Worm (Caenorhabditis elegans) whole organism, L1 larva: ENCODE measurements around the gene F13E9.15.
A peak's percentile ranks its signal among the peaks of the same experiment; 100 is the strongest.

Experiments used
- alr-1 ChIP-seq: fragments of 200-800 bp; sonication (Bioruptor generic); optimal IDR thresholded peaks from 2 replicates; lab custom pipeline; 2018; ENCODE audit warnings: borderline replicate concordance, mild to moderate bottlenecking, missing genetic modification characterization, missing compliant biosample characterization
- xbp-1 ChIP-seq: sonication (generic microtip); optimal IDR thresholded peaks from 2 replicates; lab custom pipeline; 2016; ENCODE audit warnings: missing genetic modification characterization, missing compliant biosample characterization

DNA sequence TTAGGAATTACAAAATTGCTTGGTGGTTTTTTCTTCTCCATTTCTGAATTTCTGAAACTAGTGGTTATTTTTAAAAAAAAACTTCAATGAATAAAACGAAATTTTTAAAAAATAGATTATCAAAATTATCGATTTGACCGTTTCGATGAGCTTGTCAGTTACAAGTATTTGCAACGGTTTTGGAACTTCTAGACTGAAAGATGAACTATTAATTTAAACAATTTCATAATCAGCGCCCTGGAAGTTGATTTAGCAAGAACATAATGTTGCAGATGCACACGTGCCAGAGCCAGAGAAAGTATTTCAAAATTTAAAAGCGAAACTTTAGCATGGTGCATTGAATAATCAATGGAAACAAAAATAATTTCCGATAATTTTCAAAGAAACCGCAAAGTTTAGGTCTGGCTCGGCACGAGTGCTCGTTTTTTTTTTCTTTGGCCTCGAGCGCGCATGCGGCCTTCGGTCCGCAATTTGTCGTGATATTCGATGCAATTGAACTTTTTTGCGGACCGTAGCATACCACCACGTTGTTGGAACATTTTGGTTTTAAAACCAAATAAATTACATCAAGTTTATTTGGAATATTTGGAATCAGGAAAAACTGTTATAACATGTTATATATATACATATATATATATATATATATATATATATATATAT is 46.8 kb downstream of the F13E9.15 start, which contains the start of gene T11G6.5:
- TF ChIP-seq xbp-1 (peak; percentile 37), alr-1 (no peak)
